Fruit fly (Drosophila melanogaster) Kc167 (cell line): ENCODE measurements around the gene Rtnl2.

Source experiments
- Myc ChIP-seq: fragments of >200 bp; optimal IDR thresholded peaks from 2 replicates; lab custom pipeline; 2017; ENCODE audit warnings: missing external identifiers
- Sin3A ChIP-seq: fragments of >200 bp; optimal IDR thresholded peaks from 2 replicates; lab custom pipeline; 2018; ENCODE audit warnings: missing external identifiers
- insv ChIP-seq: fragments of >200 bp; optimal IDR thresholded peaks from 3 replicates; lab custom pipeline; 2018; ENCODE audit warnings: missing external identifiers
- psq ChIP-seq: fragments of >200 bp; optimal IDR thresholded peaks from 2 replicates; lab custom pipeline; 2017; ENCODE audit warnings: missing external identifiers
- ttk ChIP-seq: sonication (Bioruptor generic); optimal IDR thresholded peaks from 2 replicates; lab custom pipeline; 2017; ENCODE audit warnings: missing external identifiers

dm6 chr3R:7508198-7508837 lies 21.7 kb downstream of the Rtnl2 start:
- no peak for TF ChIP-seq ttk (lab: Kevin White, UChicago)
- no peak for TF ChIP-seq insv (lab: Kevin White, UChicago)
- TF ChIP-seq Myc (lab: Kevin White, UChicago): no peak
- no peak for TF ChIP-seq Sin3A (lab: Kevin White, UChicago)
- no peak for TF ChIP-seq psq (lab: Kevin White, UChicago)
